5 worm cellular contexts compared by ENCODE assay signal in the genomic region with DNA sequence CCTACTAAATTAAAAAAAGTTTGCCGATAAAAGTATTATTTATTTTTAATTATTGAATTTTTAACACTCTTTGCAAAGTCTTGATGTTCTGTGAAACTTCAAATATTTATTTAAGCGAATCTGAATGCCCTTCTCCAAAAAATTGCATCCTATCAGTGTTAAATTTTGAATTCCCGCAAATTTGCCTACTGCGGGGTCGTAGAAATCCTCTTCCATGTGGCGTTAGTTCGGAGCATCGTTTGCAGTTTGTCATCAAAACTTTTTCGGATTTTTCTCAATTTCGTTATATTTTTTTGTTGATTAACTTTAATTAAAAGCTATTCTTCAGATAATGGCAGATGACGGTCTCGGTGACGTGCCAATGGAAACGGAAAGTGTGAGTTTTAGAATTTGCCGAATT.
TF ChIP-seq lines count a peak whose summit lies in the region.

Gene ufd-3 (plus strand): TSS at position 324 of the 400 bp plus-strand sequence.

TF ChIP-seq in whole organism, L1 larva, 84 proteins besides CTCF, POLR2A, EP300 and RAD21 (continues in another document):
- TF ChIP-seq lin-35 (GFP tag; optimal IDR thresholded peaks at IDR 0.05; lab: Kevin White, UChicago) (peak; percentile 99), nhr-85 (tag; lab: Kevin White, UChicago) (peak; percentile 95), dsc-1 (tag; optimal IDR thresholded peaks at IDR 0.05; lab: Kevin White, UChicago) (peak; percentile 90), unc-98 (GFP tag; IDR thresholded peaks at IDR 0.05; lab: Robert Waterston, UW) (peak; percentile 86), mef-2 (tag; optimal IDR thresholded peaks at IDR 0.05; lab: Kevin White, UChicago) (no peak), skn-1 (tag; optimal IDR thresholded peaks at IDR 0.05; lab: Kevin White, UChicago) (peak; percentile 99), lin-13 (GFP tag; optimal IDR thresholded peaks at IDR 0.05; lab: Kevin White, UChicago) (peak; percentile 83), lin-15B (tag; optimal IDR thresholded peaks at IDR 0.05; lab: Kevin White, UChicago) (peak; percentile 93), sptf-1 (tag; optimal IDR thresholded peaks at IDR 0.05; lab: Kevin White, UChicago) (no peak), zip-4 (GFP tag; optimal IDR thresholded peaks at IDR 0.05; lab: Kevin White, UChicago) (peak; percentile 45), grh-1 (GFP tag; IDR thresholded peaks at IDR 0.05; lab: Robert Waterston, UW) (peak; percentile 72; the same call in 1 of the 2 replicates), ceh-90 (tag; optimal IDR thresholded peaks at IDR 0.05; lab: Kevin White, UChicago) (peak; percentile 92), ama-1 (optimal IDR thresholded peaks at IDR 0.05; lab: Kevin White, UChicago) (peak; percentile 15), mep-1 (tag; optimal IDR thresholded peaks at IDR 0.05; lab: Kevin White, UChicago) (peak; percentile 95), alr-1 (tag; optimal IDR thresholded peaks at IDR 0.05; lab: Kevin White, UChicago; ENCODE audit: borderline replicate concordance) (no peak), nhr-19 (GFP tag; conservative IDR thresholded peaks at IDR 0.05; lab: Robert Waterston, UW) (peak; percentile 88), fos-1 (tag; optimal IDR thresholded peaks at IDR 0.05; lab: Kevin White, UChicago) (peak; percentile 73)

TF ChIP-seq in whole organism, L3 larva, 47 proteins besides CTCF, POLR2A, EP300 and RAD21 (continues in another document):
- peak; percentile 91 for TF ChIP-seq skn-1 (tag; optimal IDR thresholded peaks at IDR 0.05; lab: Kevin White, UChicago)
- peak; percentile 89 for TF ChIP-seq nhr-23 (tag; optimal IDR thresholded peaks at IDR 0.05; lab: Kevin White, UChicago)
- TF ChIP-seq pqm-1 (tag; optimal IDR thresholded peaks at IDR 0.05; lab: Kevin White, UChicago) = peak; percentile 42
- TF ChIP-seq fos-1 (tag; optimal IDR thresholded peaks at IDR 0.05; lab: Kevin White, UChicago) = no peak
- peak; percentile 14 for TF ChIP-seq tbx-2 (tag; optimal IDR thresholded peaks at IDR 0.05; lab: Kevin White, UChicago)
- TF ChIP-seq lin-15B (tag; optimal IDR thresholded peaks at IDR 0.05; lab: Kevin White, UChicago) = peak; percentile 94
- peak; percentile 96 for TF ChIP-seq pha-4 (tag; optimal IDR thresholded peaks at IDR 0.05; lab: Kevin White, UChicago)
- TF ChIP-seq elt-3 (tag; optimal IDR thresholded peaks at IDR 0.05; lab: Kevin White, UChicago) = no peak
- peak; percentile 81 for TF ChIP-seq lin-39 (tag; optimal IDR thresholded peaks at IDR 0.05; lab: Kevin White, UChicago)
- peak; percentile 90 for TF ChIP-seq nhr-43 (tag; optimal IDR thresholded peaks at IDR 0.05; lab: Kevin White, UChicago; ENCODE audit: poor library complexity, severe bottlenecking)
- peak; percentile 37 for TF ChIP-seq hmg-11 (tag; optimal IDR thresholded peaks at IDR 0.05; lab: Kevin White, UChicago)
- peak; percentile 29 for TF ChIP-seq elt-2 (tag; optimal IDR thresholded peaks at IDR 0.05; lab: Kevin White, UChicago)
- TF ChIP-seq egl-27 (tag; optimal IDR thresholded peaks at IDR 0.05; lab: Kevin White, UChicago) = peak; percentile 7
- peak; percentile 91 for TF ChIP-seq nfya-1 (tag; optimal IDR thresholded peaks at IDR 0.05; lab: Kevin White, UChicago; ENCODE audit: insufficient read depth)
- TF ChIP-seq ceh-28 (tag; optimal IDR thresholded peaks at IDR 0.05; lab: Kevin White, UChicago) = peak; percentile 46
- no peak for TF ChIP-seq aly-2 (tag; optimal IDR thresholded peaks at IDR 0.05; lab: Kevin White, UChicago)
- TF ChIP-seq ama-1 (optimal IDR thresholded peaks at IDR 0.05; lab: Kevin White, UChicago) = peak; percentile 33

TF ChIP-seq in whole organism, early embryonic, 17 proteins besides CTCF, POLR2A, EP300 and RAD21:
- TF ChIP-seq pes-1 (GFP tag; IDR thresholded peaks at IDR 0.05; lab: Robert Waterston, UW) (no peak; the same call in 1 of the 2 replicates), tbx-11 (GFP tag; IDR thresholded peaks at IDR 0.05; lab: Robert Waterston, UW) (no peak), tbx-37 (GFP tag; conservative IDR thresholded peaks at IDR 0.05; lab: Robert Waterston, UW) (peak; percentile 87), tra-4 (tag; optimal IDR thresholded peaks at IDR 0.05; lab: Kevin White, UChicago) (no peak), flt-1 (GFP tag; IDR thresholded peaks at IDR 0.05; lab: Robert Waterston, UW) (peak; percentile 47; the same call in 1 of the 2 replicates), F13C5.2 (tag; optimal IDR thresholded peaks at IDR 0.05; lab: Kevin White, UChicago) (peak; percentile 57), ceh-13 (GFP tag; optimal IDR thresholded peaks at IDR 0.05; lab: Kevin White, UChicago) (no peak)

TF ChIP-seq in whole organism, midembryonic, 9 proteins besides CTCF, POLR2A, EP300 and RAD21:
- TF ChIP-seq ztf-29 (GFP tag; IDR thresholded peaks at IDR 0.05; lab: Robert Waterston, UW) = peak; percentile 54; the same call in 1 of the 2 replicates
- TF ChIP-seq tab-1 (GFP tag; IDR thresholded peaks at IDR 0.05; lab: Robert Waterston, UW) = no peak; the same call in 1 of the 2 replicates
- peak; percentile 73 for TF ChIP-seq klf-2 (GFP tag; conservative IDR thresholded peaks at IDR 0.05; lab: Robert Waterston, UW)
- TF ChIP-seq T22C8.4 (GFP tag; IDR thresholded peaks at IDR 0.05; lab: Robert Waterston, UW) = no peak
- TF ChIP-seq ztf-23 (GFP tag; IDR thresholded peaks at IDR 0.05; lab: Robert Waterston, UW) = peak; percentile 69; the same call in 1 of the 2 replicates
- no peak for TF ChIP-seq med-1 (GFP tag; optimal IDR thresholded peaks at IDR 0.05; lab: Kevin White, UChicago; ENCODE audit: insufficient read depth)
- peak; percentile 74; the same call in 1 of the 2 replicates for TF ChIP-seq flt-1 (GFP tag; IDR thresholded peaks at IDR 0.05; lab: Robert Waterston, UW)
- TF ChIP-seq ref-1 (GFP tag; conservative IDR thresholded peaks at IDR 0.05; lab: Robert Waterston, UW) = no peak
- TF ChIP-seq cog-1 (tag; optimal IDR thresholded peaks at IDR 0.05; lab: Kevin White, UChicago) = peak; percentile 64

TF ChIP-seq in whole organism, young adult, 124 proteins besides CTCF, POLR2A, EP300 and RAD21 (continues in another document):
- TF ChIP-seq rcor-1 (GFP tag; IDR thresholded peaks at IDR 0.05; lab: Robert Waterston, UW) (peak; percentile 64; the same call in 1 of the 2 replicates), Y56A3A.18 (GFP tag; IDR thresholded peaks at IDR 0.05; lab: Robert Waterston, UW) (no peak), egl-44 (GFP tag; IDR thresholded peaks at IDR 0.05; lab: Robert Waterston, UW) (0 out of 2 replicates have a peak, but pooled peaks have one; percentile 55), hlh-12 (tag; optimal IDR thresholded peaks at IDR 0.05; lab: Kevin White, UChicago) (no peak), ccch-3 (GFP tag; optimal IDR thresholded peaks at IDR 0.05; lab: Kevin White, UChicago) (peak; percentile 72), hmg-20 (GFP tag; IDR thresholded peaks at IDR 0.05; lab: Robert Waterston, UW) (no peak), C17E4.6 (GFP tag; IDR thresholded peaks at IDR 0.05; lab: Robert Waterston, UW) (0 out of 2 replicates have a peak, but pooled peaks have one; percentile 36), cebp-1 (GFP tag; IDR thresholded peaks at IDR 0.05; lab: Robert Waterston, UW) (no peak), cebp-1 (tag; optimal IDR thresholded peaks at IDR 0.05; lab: Kevin White, UChicago) (peak; percentile 63), athp-1 (tag; optimal IDR thresholded peaks at IDR 0.05; lab: Kevin White, UChicago) (peak; percentile 64), tlf-1 (GFP tag; optimal IDR thresholded peaks at IDR 0.05; lab: Kevin White, UChicago) (peak; percentile 45), ztf-6 (GFP tag; IDR thresholded peaks at IDR 0.05; lab: Robert Waterston, UW) (no peak), dox-1 (GFP tag; IDR thresholded peaks at IDR 0.05; lab: Robert Waterston, UW) (peak; percentile 72), ceh-79 (tag; optimal IDR thresholded peaks at IDR 0.05; lab: Kevin White, UChicago) (no peak), D2030.7 (GFP tag; IDR thresholded peaks at IDR 0.05; lab: Robert Waterston, UW) (peak; percentile 65), snpc-1.3 (tag; optimal IDR thresholded peaks at IDR 0.05; lab: Kevin White, UChicago; ENCODE audit: insufficient read depth) (peak; percentile 29), Y53G8AR.9 (GFP tag; conservative IDR thresholded peaks at IDR 0.05; lab: Robert Waterston, UW) (no peak), nhr-80 (tag; optimal IDR thresholded peaks at IDR 0.05; lab: Kevin White, UChicago) (peak; percentile 33), C06A6.2 (GFP tag; conservative IDR thresholded peaks at IDR 0.05; lab: Robert Waterston, UW) (no peak), lag-1 (GFP tag; IDR thresholded peaks at IDR 0.05; lab: Robert Waterston, UW) (no peak), lin-35 (GFP tag; optimal IDR thresholded peaks at IDR 0.05; lab: Kevin White, UChicago) (peak; percentile 40 to 96 (median 44)), egrh-3 (GFP tag; IDR thresholded peaks at IDR 0.05; lab: Robert Waterston, UW) (no peak), ceh-91 (GFP tag; IDR thresholded peaks at IDR 0.05; lab: Robert Waterston, UW) (peak; percentile 19; the same call in 1 of the 2 replicates), mxl-1 (tag; optimal IDR thresholded peaks at IDR 0.05; lab: Kevin White, UChicago) (no peak), F39B2.1 (GFP tag; IDR thresholded peaks at IDR 0.05; lab: Robert Waterston, UW) (no peak), madf-6 (GFP tag; IDR thresholded peaks at IDR 0.05; lab: Robert Waterston, UW) (peak; percentile 75), atf-7 (tag; optimal IDR thresholded peaks at IDR 0.05; lab: Kevin White, UChicago) (peak; percentile 49), dpff-1 (tag; optimal IDR thresholded peaks at IDR 0.05; lab: Kevin White, UChicago) (no peak), aptf-3 (GFP tag; IDR thresholded peaks at IDR 0.05; lab: Robert Waterston, UW) (no peak), F33H1.4 (GFP tag; IDR thresholded peaks at IDR 0.05; lab: Robert Waterston, UW) (peak; percentile 43; the same call in 1 of the 2 replicates), snpc-1.1 (tag; optimal IDR thresholded peaks at IDR 0.05; lab: Kevin White, UChicago; ENCODE audit: insufficient read depth) (no peak), unc-130 (GFP tag; optimal IDR thresholded peaks at IDR 0.05; lab: Kevin White, UChicago) (peak; percentile 90), T07F8.4 (tag; optimal IDR thresholded peaks at IDR 0.05; lab: Kevin White, UChicago) (no peak), F22D6.2 (tag; optimal IDR thresholded peaks at IDR 0.05; lab: Kevin White, UChicago) (peak; percentile 37), pbrm-1 (GFP tag; IDR thresholded peaks at IDR 0.05; lab: Robert Waterston, UW) (peak; percentile 54; the same call in 1 of the 2 replicates), F10E7.11 (tag; optimal IDR thresholded peaks at IDR 0.05; lab: Kevin White, UChicago) (peak; percentile 25), ekl-4 (GFP tag; IDR thresholded peaks at IDR 0.05; lab: Robert Waterston, UW) (peak; percentile 75), hlh-26 (GFP tag; conservative IDR thresholded peaks at IDR 0.05; lab: Robert Waterston, UW) (no peak), lsy-27 (tag; optimal IDR thresholded peaks at IDR 0.05; lab: Kevin White, UChicago; ENCODE audit: borderline replicate concordance, insufficient read depth) (no peak)

Comparison
In these comparisons a context has a peak if more than half of its experiments do, and no peak if none do; other contexts are left out.
1. Of the 8 proteins assayed by ChIP-seq in both whole organism, young adult and whole organism, L1 larva: peak only in whole organism, young adult: none; only in whole organism, L1 larva: ama-1 and nhr-90; in both: dpl-1, efl-1, lin-35, snpc-4 and unc-130; in neither: 1.